Worm (Caenorhabditis elegans) whole organism, mixed stage, embryonic: ENCODE results near the gene aexr-2.

Source experiments
- M03D4.4 ChIP-seq: sonication (generic microtip); optimal IDR thresholded peaks from 2 replicates; lab custom pipeline; 2017; ENCODE audit warnings: mild to moderate bottlenecking, missing genetic modification characterization, missing compliant biosample characterization
- bed-3 ChIP-seq: fragments of 200-800 bp; sonication (Bioruptor generic); optimal IDR thresholded peaks from 3 replicates; lab custom pipeline; 2018; ENCODE audit warnings: mild to moderate bottlenecking, missing genetic modification characterization, moderate library complexity, missing compliant biosample characterization
- ceh-39 ChIP-seq: fragments of 150-350 bp; optimal IDR thresholded peaks from 2 replicates; lab custom pipeline; 2014; ENCODE audit warnings: missing biosample characterization, missing genetic modification characterization
- ceh-43 ChIP-seq: fragments of 200-800 bp; sonication (Bioruptor generic); optimal IDR thresholded peaks from 2 replicates; lab custom pipeline; 2018; ENCODE audit warnings: mild to moderate bottlenecking, missing genetic modification characterization, moderate library complexity, missing compliant biosample characterization
- ces-1 ChIP-seq: fragments of 150-350 bp; optimal IDR thresholded peaks from 2 replicates; lab custom pipeline; 2014; ENCODE audit warnings: missing biosample characterization, missing genetic modification reagents, missing genetic modification characterization
- cnd-1 ChIP-seq: fragments of 200-800 bp; sonication (Bioruptor generic); optimal IDR thresholded peaks from 2 replicates; lab custom pipeline; 2018; ENCODE audit warnings: mild to moderate bottlenecking, missing genetic modification characterization, missing compliant biosample characterization
- drap-1 ChIP-seq: fragments of 200-800 bp; sonication (Bioruptor generic); optimal IDR thresholded peaks from 3 replicates; lab custom pipeline; 2018; ENCODE audit warnings: mild to moderate bottlenecking, missing genetic modification characterization, missing compliant biosample characterization
- elt-1 ChIP-seq: sonication (generic microtip); optimal IDR thresholded peaks from 2 replicates; lab custom pipeline; 2017; ENCODE audit warnings: missing genetic modification characterization, mild to moderate bottlenecking, missing compliant biosample characterization, antibody characterized with exemption, moderate library complexity, borderline replicate concordance; ENCODE audit not compliant: insufficient read depth
- elt-3 ChIP-seq: fragments of 150-350 bp; optimal IDR thresholded peaks from 2 replicates; lab custom pipeline; 2014; ENCODE audit warnings: missing biosample characterization, missing genetic modification characterization
- ham-2 ChIP-seq: fragments of 200-800 bp; sonication (Bioruptor generic); optimal IDR thresholded peaks from 2 replicates; lab custom pipeline; 2018; ENCODE audit warnings: mild to moderate bottlenecking, missing genetic modification characterization, missing compliant biosample characterization
- lin-13 ChIP-seq: fragments of 150-350 bp; optimal IDR thresholded peaks from 2 replicates; lab custom pipeline; 2014; ENCODE audit warnings: missing biosample characterization, missing genetic modification characterization
- lin-32 ChIP-seq: fragments of 200-800 bp; sonication (Bioruptor generic); optimal IDR thresholded peaks from 2 replicates; lab custom pipeline; 2018; ENCODE audit warnings: mild to moderate bottlenecking, missing genetic modification characterization, missing compliant biosample characterization
- lsy-2 ChIP-seq: fragments of 150-350 bp; optimal IDR thresholded peaks from 2 replicates; lab custom pipeline; 2014; ENCODE audit warnings: missing biosample characterization, missing genetic modification characterization
- mab-5 ChIP-seq: fragments of 150-350 bp; optimal IDR thresholded peaks from 2 replicates; lab custom pipeline; 2014; ENCODE audit warnings: missing biosample characterization, missing genetic modification characterization
- mep-1 ChIP-seq: fragments of 150-350 bp; optimal IDR thresholded peaks from 2 replicates; lab custom pipeline; 2017; ENCODE audit warnings: missing biosample characterization, missing genetic modification reagents, missing genetic modification characterization, inconsistent platforms
- mls-2 ChIP-seq: sonication (generic microtip); optimal IDR thresholded peaks from 2 replicates; lab custom pipeline; 2016; ENCODE audit warnings: mild to moderate bottlenecking, missing genetic modification characterization, moderate library complexity, missing compliant biosample characterization
- nhr-12 ChIP-seq: fragments of 150-350 bp; optimal IDR thresholded peaks from 2 replicates; lab custom pipeline; 2014; ENCODE audit warnings: missing biosample characterization, missing genetic modification characterization
- nhr-2 ChIP-seq: fragments of 150-350 bp; optimal IDR thresholded peaks from 2 replicates; lab custom pipeline; 2014; ENCODE audit warnings: missing biosample characterization, missing genetic modification characterization
- nhr-237 ChIP-seq: fragments of 150-350 bp; optimal IDR thresholded peaks from 2 replicates; lab custom pipeline; 2014; ENCODE audit warnings: missing biosample characterization, missing genetic modification characterization
- nhr-28 ChIP-seq: fragments of 150-350 bp; optimal IDR thresholded peaks from 2 replicates; lab custom pipeline; 2014; ENCODE audit warnings: missing biosample characterization, missing genetic modification characterization
- nhr-76 ChIP-seq: sonication (generic microtip); optimal IDR thresholded peaks from 2 replicates; lab custom pipeline; 2017; ENCODE audit warnings: missing biosample characterization, missing genetic modification characterization
- pha-4 ChIP-seq: fragments of 150-350 bp; optimal IDR thresholded peaks from 2 replicates; lab custom pipeline; 2018; ENCODE audit warnings: missing biosample characterization, missing genetic modification reagents, missing genetic modification characterization
- sem-2 ChIP-seq: fragments of 200-800 bp; sonication (Bioruptor generic); optimal IDR thresholded peaks from 2 replicates; lab custom pipeline; 2018; ENCODE audit warnings: mild to moderate bottlenecking, missing genetic modification characterization, missing compliant biosample characterization
- snpc-4 ChIP-seq: fragments of 150-350 bp; optimal IDR thresholded peaks from 2 replicates; lab custom pipeline; 2014; ENCODE audit warnings: missing biosample characterization, missing genetic modification characterization
- tbx-8 ChIP-seq: fragments of 200-800 bp; sonication (Bioruptor generic); optimal IDR thresholded peaks from 2 replicates; lab custom pipeline; 2018; ENCODE audit warnings: mild to moderate bottlenecking, missing genetic modification characterization, moderate library complexity, missing compliant biosample characterization
- unc-120 ChIP-seq: sonication (generic microtip); optimal IDR thresholded peaks from 2 replicates; lab custom pipeline; 2017; ENCODE audit warnings: missing genetic modification characterization, missing compliant biosample characterization; ENCODE audit not compliant: poor library complexity, severe bottlenecking
- unc-39 ChIP-seq: fragments of 150-350 bp; optimal IDR thresholded peaks from 2 replicates; lab custom pipeline; 2014; ENCODE audit warnings: missing biosample characterization, missing genetic modification characterization
- unc-62 ChIP-seq: fragments of 150-350 bp; optimal IDR thresholded peaks from 2 replicates; lab custom pipeline; 2014; ENCODE audit warnings: missing biosample characterization, missing genetic modification reagents, missing genetic modification characterization
- zip-8 ChIP-seq: fragments of 150-350 bp; optimal IDR thresholded peaks from 2 replicates; lab custom pipeline; 2014; ENCODE audit warnings: missing biosample characterization, missing genetic modification characterization
- ztf-11 ChIP-seq: fragments of 150-350 bp; optimal IDR thresholded peaks from 2 replicates; lab custom pipeline; 2014; ENCODE audit warnings: missing biosample characterization, missing genetic modification characterization

aexr-2 gene

DNA sequence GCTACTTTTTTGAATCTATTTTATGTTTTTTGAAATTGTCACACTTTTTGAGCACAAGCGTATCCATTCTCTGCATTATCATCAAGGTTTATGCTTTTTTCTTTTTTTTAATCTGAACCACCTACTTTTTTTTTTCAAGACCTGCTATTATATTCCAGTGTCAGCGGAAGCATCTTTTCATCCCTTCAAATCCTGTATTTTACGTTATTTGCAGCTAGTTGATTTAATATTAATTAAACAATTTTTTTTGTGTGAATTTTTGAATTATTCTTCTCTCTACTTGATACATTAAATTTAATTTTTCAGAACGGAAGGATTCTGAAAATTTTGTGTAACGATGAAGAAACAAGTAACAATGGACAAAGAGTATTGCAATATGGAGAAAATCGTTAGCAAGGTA is 21.6 kb downstream of the aexr-2 start, which contains the start of gene C25B8.8:
Gene C25B8.8 (plus strand): TSS at position 301 of the 400 bp plus-strand sequence.
- no peak for TF ChIP-seq unc-62 (GFP tag; lab: Kevin White, UChicago)

DNA sequence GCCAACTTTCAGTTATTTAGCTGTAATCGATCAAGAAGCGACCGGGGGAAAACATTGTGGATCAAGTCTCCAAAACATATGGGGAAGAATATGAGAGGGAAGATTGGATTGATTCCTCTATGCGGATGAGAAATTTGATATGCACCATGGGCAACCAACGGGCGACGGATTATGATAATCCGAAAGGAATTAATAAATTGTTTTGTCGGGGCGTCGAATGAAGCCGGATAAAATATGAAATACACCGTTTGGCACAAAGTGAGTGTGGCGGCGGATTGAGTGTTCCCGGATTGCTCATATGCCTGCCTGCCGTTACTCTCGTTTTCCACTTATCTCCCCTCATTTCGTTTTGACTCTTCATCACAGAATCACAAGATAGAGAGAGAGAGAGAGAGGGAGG is 22.1 kb downstream of the aexr-2 start:
- TF ChIP-seq lin-13 (tag; lab: Kevin White, UChicago): no peak
- no peak for TF ChIP-seq elt-3
- TF ChIP-seq nhr-2 (tag; lab: Kevin White, UChicago): no peak
- TF ChIP-seq drap-1 (GFP tag; lab: Kevin White, UChicago): no peak
- no peak for TF ChIP-seq unc-39 (tag; lab: Kevin White, UChicago)
- no peak for TF ChIP-seq mab-5 (tag; lab: Kevin White, UChicago)
- TF ChIP-seq pha-4 (tag; lab: Kevin White, UChicago): no peak
- TF ChIP-seq nhr-28: no peak
- no peak for TF ChIP-seq zip-8
- TF ChIP-seq ces-1: no peak
- TF ChIP-seq ztf-11 (tag; lab: Kevin White, UChicago): no peak
- no peak for TF ChIP-seq snpc-4 (tag; lab: Kevin White, UChicago)
- TF ChIP-seq unc-120 (tag; lab: Kevin White, UChicago): no peak
- no peak for TF ChIP-seq nhr-12 (tag; lab: Kevin White, UChicago)
- no peak for TF ChIP-seq ceh-39 (tag; lab: Kevin White, UChicago)
- TF ChIP-seq, all 35 proteins: peak for 0

DNA sequence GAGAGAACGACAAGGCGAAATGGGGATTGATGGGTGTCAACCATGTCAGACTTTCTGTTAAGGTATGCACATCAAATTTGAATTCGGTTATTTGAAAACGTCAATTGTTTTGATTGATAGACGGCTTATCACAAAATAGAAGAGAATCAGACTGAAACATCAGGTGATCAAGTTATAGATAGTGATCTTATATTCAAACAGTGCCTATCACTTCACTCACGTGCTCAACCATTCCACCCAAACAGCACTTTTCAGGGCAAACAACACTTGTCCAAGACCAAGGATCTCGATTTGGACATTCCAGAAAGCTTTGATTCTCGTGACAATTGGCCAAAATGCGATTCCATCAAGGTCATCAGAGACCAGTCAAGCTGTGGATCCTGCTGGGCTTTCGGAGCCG is 23.7 kb downstream of the aexr-2 start:
- TF ChIP-seq tbx-8 (GFP tag; lab: Kevin White, UChicago) (no peak), lsy-2 (tag; lab: Kevin White, UChicago) (no peak), cnd-1 (tag; lab: Kevin White, UChicago) (no peak), mls-2 (tag; lab: Kevin White, UChicago) (no peak), sem-2 (no peak), elt-1 (tag; lab: Kevin White, UChicago) (no peak), ztf-11 (tag; lab: Kevin White, UChicago) (no peak), mab-5 (tag; lab: Kevin White, UChicago) (no peak), ceh-43 (GFP tag; lab: Kevin White, UChicago) (no peak)
- TF ChIP-seq, all 35 proteins: peak for 0

DNA sequence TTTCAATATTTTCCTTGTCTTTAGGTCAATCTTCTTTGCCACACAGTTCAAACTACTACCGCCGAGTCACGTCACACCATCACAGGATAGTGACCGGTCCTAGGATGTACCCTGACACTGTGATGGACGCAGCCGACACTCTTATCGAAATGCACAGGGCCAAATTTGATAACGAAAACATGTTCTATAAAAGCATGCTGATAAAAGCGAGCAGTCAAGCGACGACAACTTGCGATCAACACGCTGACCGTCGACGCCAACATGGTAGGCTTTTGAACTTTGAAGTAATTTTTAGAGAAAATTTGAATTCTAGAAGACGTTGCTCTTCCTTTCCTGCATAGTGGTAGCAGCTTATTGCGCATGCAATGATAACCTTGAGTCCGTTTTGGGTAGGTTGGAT is 24.3 kb downstream of the aexr-2 start, which contains the start of gene cpr-6:
Gene cpr-6 (plus strand): TSS at position 217 of the 400 bp plus-strand sequence.
- no peak for TF ChIP-seq M03D4.4
- no peak for TF ChIP-seq mep-1 (tag; lab: Kevin White, UChicago)
- TF ChIP-seq lsy-2 (tag; lab: Kevin White, UChicago): no peak
- TF ChIP-seq ceh-43 (GFP tag; lab: Kevin White, UChicago): no peak

DNA sequence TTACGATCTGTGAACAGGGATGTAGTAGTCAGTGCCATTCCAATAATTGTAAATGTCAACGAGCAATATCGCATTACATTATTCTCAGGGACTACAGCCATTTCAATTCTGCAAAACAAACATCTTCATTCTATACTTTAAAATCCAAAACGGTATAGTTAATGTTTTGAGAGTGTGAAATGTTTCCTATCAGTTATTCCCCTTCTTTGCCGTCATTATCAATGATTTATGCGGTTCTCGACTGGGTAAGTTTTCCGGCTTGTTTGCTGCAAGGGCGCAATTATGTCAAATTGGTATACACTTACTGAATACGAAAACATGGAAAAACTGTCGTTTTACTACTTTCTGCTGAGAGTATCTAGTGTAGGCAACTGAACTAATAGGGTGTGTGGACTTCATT is 28.2 kb downstream of the aexr-2 start, which contains the start of gene F23G4.1:
Gene F23G4.1 (minus strand): TSS at position 101 of the 400 bp plus-strand sequence.
- TF ChIP-seq nhr-237 (tag; lab: Kevin White, UChicago) (no peak), unc-39 (tag; lab: Kevin White, UChicago) (no peak), bed-3 (GFP tag; lab: Kevin White, UChicago) (no peak), ham-2 (GFP tag; lab: Kevin White, UChicago) (no peak), ztf-11 (tag; lab: Kevin White, UChicago) (no peak), drap-1 (GFP tag; lab: Kevin White, UChicago) (no peak), unc-62 (GFP tag; lab: Kevin White, UChicago) (no peak), lsy-2 (tag; lab: Kevin White, UChicago) (no peak), snpc-4 (tag; lab: Kevin White, UChicago) (no peak), nhr-76 (tag; lab: Kevin White, UChicago) (no peak), unc-120 (tag; lab: Kevin White, UChicago) (no peak), ceh-39 (tag; lab: Kevin White, UChicago) (no peak), nhr-2 (tag; lab: Kevin White, UChicago) (no peak), cnd-1 (tag; lab: Kevin White, UChicago) (no peak), nhr-12 (tag; lab: Kevin White, UChicago) (no peak), mab-5 (tag; lab: Kevin White, UChicago) (no peak), lin-32 (GFP tag; lab: Kevin White, UChicago) (no peak), elt-1 (tag; lab: Kevin White, UChicago) (no peak)
- TF ChIP-seq, all 35 proteins: peak for 0
